Worm (Caenorhabditis elegans) whole organism, midembryonic: Measurements from ENCODE around the gene tftc-5.

ENCODE experiments used
- T22C8.4 ChIP-seq: fragments of 200-800 bp; sonication (Bioruptor generic); IDR thresholded peaks from 2 replicates; pipeline ENCODE4 v1.3.6; 2022; ENCODE audit warnings: missing genetic modification characterization, missing compliant biosample characterization
- tab-1 ChIP-seq: fragments of 200-800 bp; sonication (Bioruptor generic); IDR thresholded peaks from 2 replicates; pipeline ENCODE4 v1.3.6; 2022; ENCODE audit warnings: missing genetic modification characterization, missing compliant biosample characterization

ce11 chrIII:4063724-4064123, 41.8 kb downstream of the tftc-5 start:
- TF ChIP-seq tab-1 (GFP tag; lab: Robert Waterston, UW) = 0 out of 2 replicates have a peak, but pooled peaks have one; percentile 39
- no peak for TF ChIP-seq T22C8.4 (GFP tag; lab: Robert Waterston, UW)
